Worm (Caenorhabditis elegans) whole organism, midembryonic: ENCODE results near the gene C17E7.9.

ENCODE experiments used
- cog-1 ChIP-seq: sonication (generic microtip); optimal IDR thresholded peaks from 2 replicates; lab custom pipeline; 2016; ENCODE audit warnings: missing genetic modification characterization, missing compliant biosample characterization
- flt-1 ChIP-seq: fragments of 200-800 bp; sonication (Bioruptor generic); IDR thresholded peaks from 2 replicates; pipeline ENCODE4 v1.3.6; 2022; ENCODE audit warnings: missing genetic modification characterization, missing compliant biosample characterization
- med-1 ChIP-seq: sonication (generic microtip); optimal IDR thresholded peaks from 2 replicates; lab custom pipeline; 2017; ENCODE audit warnings: missing genetic modification characterization, mild to moderate bottlenecking, missing compliant biosample characterization, antibody characterized with exemption, missing genetic modification reagents; ENCODE audit not compliant: insufficient read depth
- ztf-23 ChIP-seq: fragments of 200-800 bp; sonication (Bioruptor generic); IDR thresholded peaks from 2 replicates; pipeline ENCODE4 v1.3.6; 2022; ENCODE audit warnings: missing genetic modification reagents, missing genetic modification characterization, missing compliant biosample characterization

ce11 chrV:3916480-3916879 lies 25.8 kb upstream of the C17E7.9 start, which contains the start of gene srx-67:
- no peak for TF ChIP-seq med-1 (GFP tag; lab: Kevin White, UChicago)
- TF ChIP-seq ztf-23 = no peak
- TF ChIP-seq flt-1 (GFP tag; lab: Robert Waterston, UW) = no peak
- TF ChIP-seq cog-1 = no peak
